Worm (Caenorhabditis elegans) whole organism, L1 larva: ENCODE results near the gene C47E8.11.

ENCODE experiments used
- C04F5.9 ChIP-seq: sonication (generic microtip); optimal IDR thresholded peaks from 2 replicates; lab custom pipeline; 2016; ENCODE audit warnings: missing genetic modification characterization, missing compliant biosample characterization
- C16A3.4 ChIP-seq: fragments of 150-350 bp; optimal IDR thresholded peaks from 2 replicates; lab custom pipeline; 2014; ENCODE audit warnings: missing biosample characterization, missing genetic modification characterization
- F16B12.6 ChIP-seq: fragments of 150-350 bp; optimal IDR thresholded peaks from 2 replicates; lab custom pipeline; 2014; ENCODE audit warnings: missing biosample characterization, missing genetic modification characterization
- alr-1 ChIP-seq: fragments of 200-800 bp; sonication (Bioruptor generic); optimal IDR thresholded peaks from 2 replicates; lab custom pipeline; 2018; ENCODE audit warnings: borderline replicate concordance, mild to moderate bottlenecking, missing genetic modification characterization, missing compliant biosample characterization
- aly-2 ChIP-seq: fragments of 150-350 bp; optimal IDR thresholded peaks from 2 replicates; lab custom pipeline; 2014; ENCODE audit warnings: missing biosample characterization, missing genetic modification characterization
- ama-1 ChIP-seq: fragments of 150-350 bp; optimal IDR thresholded peaks from 2 replicates; lab custom pipeline; 2014
- ceh-63 ChIP-seq: fragments of 200-800 bp; sonication (Bioruptor generic); optimal IDR thresholded peaks from 2 replicates; lab custom pipeline; 2018; ENCODE audit warnings: mild to moderate bottlenecking, missing genetic modification characterization, missing compliant biosample characterization
- ceh-8 ChIP-seq: fragments of 200-800 bp; sonication (Bioruptor generic); optimal IDR thresholded peaks from 2 replicates; lab custom pipeline; 2018; ENCODE audit warnings: mild to moderate bottlenecking, missing genetic modification characterization, moderate library complexity, missing compliant biosample characterization
- ceh-82 ChIP-seq, 3 experiments: fragments of 150-350 bp in 1 of 3; sonication (generic microtip) in 2 of 3; optimal IDR thresholded peaks; 2 replicates each; lab custom pipeline; 2014 to 2017; ENCODE audit warnings: missing biosample characterization in 3 of 3, missing genetic modification characterization in 3 of 3
- dpl-1 ChIP-seq, 3 experiments: fragments of 150-350 bp in 2 of 3; sonication (generic microtip) in 1 of 3; optimal IDR thresholded peaks; 2 replicates each; lab custom pipeline; 2014 to 2017; ENCODE audit warnings: missing biosample characterization in 3 of 3, missing genetic modification characterization in 3 of 3, missing genetic modification reagents in 3 of 3
- dsc-1 ChIP-seq: sonication (generic microtip); optimal IDR thresholded peaks from 2 replicates; lab custom pipeline; 2016; ENCODE audit warnings: mild to moderate bottlenecking, missing genetic modification characterization, missing compliant biosample characterization
- efl-3 ChIP-seq: fragments of 200-800 bp; sonication (Bioruptor generic); optimal IDR thresholded peaks from 2 replicates; lab custom pipeline; 2018; ENCODE audit warnings: mild to moderate bottlenecking, missing genetic modification characterization, missing compliant biosample characterization
- egl-27 ChIP-seq, 2 experiments: fragments of 150-350 bp in 1 of 2; sonication (generic microtip); optimal IDR thresholded peaks; 3 replicates each; lab custom pipeline; 2017 to 2018; ENCODE audit warnings: missing biosample characterization in 2 of 2, missing genetic modification characterization in 2 of 2, missing genetic modification reagents in 2 of 2
- elt-3 ChIP-seq, 6 experiments: fragments of 150-350 bp in 1 of 6; sonication (generic microtip); optimal IDR thresholded peaks; 2 replicates each; lab custom pipeline; 2017 to 2018; ENCODE audit warnings: missing biosample characterization in 6 of 6, missing genetic modification characterization in 6 of 6, inconsistent platforms in 1 of 6
- fkh-10 ChIP-seq: sonication (generic microtip); optimal IDR thresholded peaks from 2 replicates; lab custom pipeline; 2017; ENCODE audit warnings: missing biosample characterization, missing genetic modification reagents, missing genetic modification characterization
- fkh-4 ChIP-seq: sonication (generic microtip); optimal IDR thresholded peaks from 2 replicates; lab custom pipeline; 2016; ENCODE audit warnings: missing compliant biosample characterization, missing genetic modification characterization, borderline replicate concordance
- fkh-8 ChIP-seq: sonication (generic microtip); optimal IDR thresholded peaks from 2 replicates; lab custom pipeline; 2016; ENCODE audit warnings: mild to moderate bottlenecking, missing genetic modification characterization, missing compliant biosample characterization
- fos-1 ChIP-seq: fragments of 150-350 bp; optimal IDR thresholded peaks from 2 replicates; lab custom pipeline; 2014; ENCODE audit warnings: missing biosample characterization, missing genetic modification characterization
- grh-1 ChIP-seq: fragments of 200-800 bp; sonication (Bioruptor generic); IDR thresholded peaks from 2 replicates; pipeline ENCODE4 v1.3.6; 2022; ENCODE audit warnings: missing genetic modification reagents, missing genetic modification characterization, missing compliant biosample characterization
- irx-1 ChIP-seq: sonication (generic microtip); optimal IDR thresholded peaks from 2 replicates; lab custom pipeline; 2016; ENCODE audit warnings: missing genetic modification characterization, missing compliant biosample characterization
- jun-1 ChIP-seq: fragments of 150-350 bp; optimal IDR thresholded peaks from 2 replicates; lab custom pipeline; 2014; ENCODE audit warnings: missing biosample characterization, missing genetic modification reagents, missing genetic modification characterization
- lin-39 ChIP-seq: fragments of 150-350 bp; optimal IDR thresholded peaks from 2 replicates; lab custom pipeline; 2014; ENCODE audit warnings: missing biosample characterization, missing genetic modification reagents, missing genetic modification characterization
- lsy-2 ChIP-seq, 2 experiments: fragments of 150-350 bp; optimal IDR thresholded peaks; 2 replicates each; lab custom pipeline; 2014; ENCODE audit warnings: missing biosample characterization in 2 of 2, missing genetic modification characterization in 2 of 2
- mef-2 ChIP-seq: fragments of 150-350 bp; optimal IDR thresholded peaks from 2 replicates; lab custom pipeline; 2014; ENCODE audit warnings: missing biosample characterization, missing genetic modification characterization
- nhr-11 ChIP-seq: fragments of 150-350 bp; optimal IDR thresholded peaks from 2 replicates; lab custom pipeline; 2014; ENCODE audit warnings: missing biosample characterization, missing genetic modification characterization
- nhr-12 ChIP-seq: sonication (generic microtip); optimal IDR thresholded peaks from 2 replicates; lab custom pipeline; 2017; ENCODE audit warnings: missing biosample characterization, missing genetic modification characterization
- nhr-19 ChIP-seq: fragments of 200-800 bp; sonication (Bioruptor generic); conservative IDR thresholded peaks from 2 replicates; pipeline ENCODE4 v1.3.6; 2022; ENCODE audit warnings: missing genetic modification characterization, missing compliant biosample characterization
- nhr-20 ChIP-seq: sonication (generic microtip); optimal IDR thresholded peaks from 2 replicates; lab custom pipeline; 2016; ENCODE audit warnings: mild to moderate bottlenecking, missing genetic modification characterization, missing compliant biosample characterization
- nhr-47 ChIP-seq: sonication (generic microtip); optimal IDR thresholded peaks from 2 replicates; lab custom pipeline; 2016; ENCODE audit warnings: mild to moderate bottlenecking, missing genetic modification characterization, moderate library complexity, missing compliant biosample characterization
- nhr-76 ChIP-seq: sonication (generic microtip); optimal IDR thresholded peaks from 2 replicates; lab custom pipeline; 2017; ENCODE audit warnings: missing biosample characterization, missing genetic modification characterization
- nhr-77 ChIP-seq: fragments of 150-350 bp; optimal IDR thresholded peaks from 2 replicates; lab custom pipeline; 2014; ENCODE audit warnings: missing biosample characterization, missing genetic modification characterization
- nhr-84 ChIP-seq: sonication (generic microtip); optimal IDR thresholded peaks from 2 replicates; lab custom pipeline; 2017; ENCODE audit warnings: missing biosample characterization, missing genetic modification characterization
- nhr-85 ChIP-seq: sonication (generic microtip); peaks from one replicate; lab custom pipeline; 2016; ENCODE audit warnings: missing genetic modification characterization, inconsistent platforms, missing compliant biosample characterization
- pag-3 ChIP-seq: sonication (generic microtip); optimal IDR thresholded peaks from 2 replicates; lab custom pipeline; 2017; ENCODE audit warnings: missing genetic modification characterization, mild to moderate bottlenecking, missing compliant biosample characterization, antibody characterized with exemption, borderline replicate concordance; ENCODE audit not compliant: insufficient read depth
- pqm-1 ChIP-seq: sonication (generic microtip); optimal IDR thresholded peaks from 3 replicates; lab custom pipeline; 2017; ENCODE audit warnings: missing biosample characterization, missing genetic modification characterization
- skn-1 ChIP-seq: fragments of 150-350 bp; optimal IDR thresholded peaks from 2 replicates; lab custom pipeline; 2014; ENCODE audit warnings: missing biosample characterization, missing genetic modification characterization
- snpc-4 ChIP-seq: fragments of 150-350 bp; optimal IDR thresholded peaks from 2 replicates; lab custom pipeline; 2014; ENCODE audit warnings: missing biosample characterization, missing genetic modification characterization
- snu-23 ChIP-seq: sonication (generic microtip); optimal IDR thresholded peaks from 2 replicates; lab custom pipeline; 2016; ENCODE audit warnings: missing genetic modification characterization, missing compliant biosample characterization
- sox-4 ChIP-seq: sonication (generic microtip); optimal IDR thresholded peaks from 2 replicates; lab custom pipeline; 2016; ENCODE audit warnings: missing genetic modification characterization, missing compliant biosample characterization
- sptf-1 ChIP-seq: fragments of 150-350 bp; optimal IDR thresholded peaks from 2 replicates; lab custom pipeline; 2014; ENCODE audit warnings: missing biosample characterization, missing genetic modification characterization
- sup-37 ChIP-seq: fragments of 200-800 bp; sonication (Bioruptor generic); optimal IDR thresholded peaks from 2 replicates; lab custom pipeline; 2018; ENCODE audit warnings: mild to moderate bottlenecking, missing genetic modification characterization, missing compliant biosample characterization
- swsn-7 ChIP-seq: sonication (generic microtip); optimal IDR thresholded peaks from 2 replicates; lab custom pipeline; 2016; ENCODE audit warnings: missing genetic modification characterization, missing compliant biosample characterization
- tlp-1 ChIP-seq: fragments of 150-350 bp; optimal IDR thresholded peaks from 2 replicates; lab custom pipeline; 2014; ENCODE audit warnings: missing biosample characterization, missing genetic modification characterization
- unc-130 ChIP-seq: fragments of 150-350 bp; optimal IDR thresholded peaks from 2 replicates; lab custom pipeline; 2017; ENCODE audit warnings: missing biosample characterization, missing genetic modification characterization, inconsistent platforms
- unc-30 ChIP-seq: sonication (generic microtip); optimal IDR thresholded peaks from 2 replicates; lab custom pipeline; 2017; ENCODE audit warnings: missing biosample characterization, missing genetic modification characterization
- unc-86 ChIP-seq: sonication (generic microtip); optimal IDR thresholded peaks from 2 replicates; lab custom pipeline; 2016; ENCODE audit warnings: missing genetic modification characterization, missing compliant biosample characterization
- unc-98 ChIP-seq: fragments of 200-800 bp; sonication (Bioruptor generic); IDR thresholded peaks from 2 replicates; pipeline ENCODE4 v1.3.6; 2022; ENCODE audit warnings: missing genetic modification characterization, missing compliant biosample characterization
- vab-15 ChIP-seq: sonication (generic microtip); optimal IDR thresholded peaks from 2 replicates; lab custom pipeline; 2017; ENCODE audit warnings: missing genotype, mild to moderate bottlenecking, missing genetic modification characterization, missing compliant biosample characterization
- xbp-1 ChIP-seq: sonication (generic microtip); optimal IDR thresholded peaks from 2 replicates; lab custom pipeline; 2016; ENCODE audit warnings: missing genetic modification characterization, missing compliant biosample characterization
- zip-4 ChIP-seq: fragments of 200-800 bp; sonication (Bioruptor generic); optimal IDR thresholded peaks from 2 replicates; lab custom pipeline; 2018; ENCODE audit warnings: mild to moderate bottlenecking, missing genetic modification characterization, moderate library complexity, missing compliant biosample characterization
- ztf-11 ChIP-seq, 2 experiments: sonication (generic microtip); optimal IDR thresholded peaks; 2 replicates each; lab custom pipeline; 2016 to 2017; ENCODE audit warnings: missing genetic modification characterization in 2 of 2, missing biosample characterization in 1 of 2, missing compliant biosample characterization in 1 of 2
- ztf-4 ChIP-seq: fragments of 150-350 bp; optimal IDR thresholded peaks from 2 replicates; lab custom pipeline; 2014; ENCODE audit warnings: missing biosample characterization, missing genetic modification characterization

C47E8.11 gene

DNA sequence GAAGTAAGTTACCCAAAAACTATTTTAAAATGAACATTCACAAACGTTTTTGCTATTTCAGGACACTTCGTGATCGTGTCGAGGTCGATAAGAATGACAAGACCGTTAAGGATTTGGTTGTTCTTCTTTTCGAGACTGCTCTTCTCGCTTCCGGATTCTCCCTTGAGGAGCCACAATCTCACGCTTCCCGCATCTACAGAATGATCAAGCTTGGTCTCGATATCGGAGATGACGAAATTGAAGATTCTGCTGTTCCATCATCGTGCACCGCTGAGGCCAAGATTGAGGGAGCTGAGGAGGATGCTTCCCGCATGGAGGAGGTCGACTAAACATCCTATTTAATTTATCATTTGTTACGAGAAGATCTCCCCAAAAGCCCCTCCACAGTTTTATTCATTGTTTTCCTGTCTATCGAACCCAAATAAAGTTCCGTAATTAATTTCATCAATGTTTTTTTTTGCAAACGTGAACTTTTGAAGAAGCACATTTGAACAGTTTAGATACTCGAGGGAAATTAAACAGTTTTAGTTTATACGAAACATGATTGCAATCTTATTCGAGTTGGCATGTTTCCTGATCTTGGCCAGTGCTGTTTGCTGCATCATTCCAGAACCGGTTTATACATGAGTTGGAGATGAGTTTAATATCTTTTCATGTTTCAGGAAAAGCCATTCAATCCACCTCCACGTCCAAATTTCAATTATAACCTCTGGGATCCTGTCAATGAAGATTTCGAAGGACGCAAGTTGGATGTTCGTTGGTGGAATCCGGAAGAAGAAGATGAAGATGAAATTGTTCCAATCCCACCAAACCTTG is at the start of gene C47E8.11:
TSS of gene C47E8.11 (plus strand) at position 520 of the 816 bp plus-strand sequence.
- TF ChIP-seq fos-1 (tag; lab: Kevin White, UChicago) (no peak), nhr-19 (GFP tag; lab: Robert Waterston, UW) (peak; percentile 38; the same call in 1 of the 2 replicates), ztf-11 (tag; optimal IDR thresholded peaks at IDR 0.05; lab: Kevin White, UChicago) (no peak), ama-1 (lab: Kevin White, UChicago) (peak; percentile 98), pag-3 (tag; lab: Kevin White, UChicago) (peak; percentile 18), tlp-1 (tag; lab: Kevin White, UChicago) (no peak), egl-27 (tag; optimal IDR thresholded peaks at IDR 0.05; lab: Kevin White, UChicago) (no peak), unc-30 (tag; lab: Kevin White, UChicago) (no peak), xbp-1 (peak; percentile 12), sox-4 (tag; lab: Kevin White, UChicago) (no peak), aly-2 (peak; percentile 100), unc-98 (no peak), mef-2 (tag; lab: Kevin White, UChicago) (no peak), zip-4 (GFP tag; lab: Kevin White, UChicago) (no peak), dpl-1 (GFP tag; optimal IDR thresholded peaks at IDR 0.05; lab: Kevin White, UChicago) (no peak), nhr-11 (no peak), C16A3.4 (tag; lab: Kevin White, UChicago) (no peak), fkh-8 (tag; lab: Kevin White, UChicago) (no peak), nhr-76 (tag; lab: Kevin White, UChicago) (no peak), unc-130 (tag; lab: Kevin White, UChicago) (no peak), nhr-47 (tag; lab: Kevin White, UChicago) (peak; percentile 48), elt-3 (tag; optimal IDR thresholded peaks at IDR 0.05; lab: Kevin White, UChicago) (no peak), skn-1 (tag; lab: Kevin White, UChicago) (no peak), lin-39 (no peak), swsn-7 (peak; percentile 63), efl-3 (GFP tag; lab: Kevin White, UChicago) (no peak), ceh-8 (GFP tag; lab: Kevin White, UChicago) (peak; percentile 33), nhr-20 (tag; lab: Kevin White, UChicago) (peak; percentile 39), C04F5.9 (tag; lab: Kevin White, UChicago) (no peak), nhr-77 (tag; lab: Kevin White, UChicago) (no peak), ztf-4 (peak; percentile 49), irx-1 (tag; lab: Kevin White, UChicago) (no peak), lsy-2 (tag; optimal IDR thresholded peaks at IDR 0.05; lab: Kevin White, UChicago) (peak; percentile 26 to 41), nhr-85 (tag; lab: Kevin White, UChicago) (no peak), sptf-1 (tag; lab: Kevin White, UChicago) (no peak), vab-15 (tag; lab: Kevin White, UChicago) (no peak), nhr-12 (tag; lab: Kevin White, UChicago) (no peak), pqm-1 (tag; lab: Kevin White, UChicago) (peak; percentile 37), alr-1 (tag; lab: Kevin White, UChicago) (no peak), F16B12.6 (tag; lab: Kevin White, UChicago) (no peak), sup-37 (GFP tag; lab: Kevin White, UChicago) (no peak), snu-23 (peak; percentile 67), ceh-82 (tag; optimal IDR thresholded peaks at IDR 0.05; lab: Kevin White, UChicago) (no peak), ceh-63 (no peak), fkh-10 (GFP tag; lab: Kevin White, UChicago) (no peak), nhr-84 (tag; lab: Kevin White, UChicago) (no peak), dsc-1 (peak; percentile 38), jun-1 (tag; lab: Kevin White, UChicago) (no peak), unc-86 (tag; lab: Kevin White, UChicago) (peak; percentile 28), fkh-4 (tag; lab: Kevin White, UChicago) (no peak), snpc-4 (tag; lab: Kevin White, UChicago) (peak; percentile 28), grh-1 (GFP tag; lab: Robert Waterston, UW) (peak; percentile 31; the same call in 1 of the 2 replicates)
